Worm (Caenorhabditis elegans): ENCODE measurements around the gene C47G2.4.

C47G2.4 gene

DNA sequence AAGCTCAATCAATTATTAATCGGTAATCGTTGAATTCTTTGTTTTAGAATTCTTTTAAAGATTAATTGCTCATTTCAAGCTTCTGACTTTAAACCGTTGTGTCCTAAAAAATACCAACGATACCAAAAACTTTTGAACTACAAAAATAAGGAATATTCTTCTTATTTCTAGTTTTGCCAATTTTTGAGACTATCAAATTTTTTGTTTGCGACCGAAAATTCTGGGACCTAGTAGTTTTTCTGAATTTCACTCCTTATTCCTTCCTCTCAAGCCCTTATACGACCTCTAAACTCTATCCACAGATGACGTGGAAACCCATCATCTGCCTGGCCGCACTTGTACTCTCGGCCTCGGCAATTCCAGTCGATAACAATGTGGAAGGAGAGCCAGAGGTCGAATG, 24.6 kb downstream of the C47G2.4 start, which contains the start of gene cut-1:
Gene cut-1, plus strand, starts transcription at position 301 of the 400 bp plus-strand sequence.
- TF ChIP-seq hlh-1 (tag; optimal IDR thresholded peaks at IDR 0.05) (no peak), ceh-83 (GFP tag; optimal IDR thresholded peaks at IDR 0.05) (no peak), lin-13 (tag; optimal IDR thresholded peaks at IDR 0.05) (no peak), pha-4 (tag; optimal IDR thresholded peaks at IDR 0.05) (no peak), unc-62 (GFP tag; optimal IDR thresholded peaks at IDR 0.05) (no peak), ham-2 (GFP tag; optimal IDR thresholded peaks at IDR 0.05) (no peak), ztf-11 (tag; optimal IDR thresholded peaks at IDR 0.05) (no peak), ces-1 (GFP tag; optimal IDR thresholded peaks at IDR 0.05) (no peak), sptf-1 (tag; optimal IDR thresholded peaks at IDR 0.05) (no peak), mls-2 (tag; optimal IDR thresholded peaks at IDR 0.05) (no peak)

DNA sequence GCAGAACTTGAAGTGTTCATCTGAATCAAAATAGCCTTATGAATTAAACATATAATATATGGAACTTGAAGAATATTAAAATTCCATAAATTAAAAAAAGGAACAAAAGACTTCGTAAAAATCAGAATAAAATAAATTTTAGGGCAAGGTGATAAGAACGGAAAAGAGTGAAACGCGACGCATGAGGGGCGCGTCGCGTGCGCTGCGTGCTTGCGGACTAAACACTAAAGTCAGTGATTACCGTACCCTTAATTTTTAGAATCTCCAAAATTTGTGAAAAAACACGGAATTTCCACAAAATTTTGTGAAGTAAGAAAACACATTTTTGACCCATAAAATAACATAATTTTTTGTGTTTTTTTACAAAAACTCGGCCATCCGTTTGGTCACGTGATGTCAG, 32.2 kb downstream of the C47G2.4 start, which contains the start of gene T05B9.1:
Gene T05B9.1, minus strand, starts transcription at position 20 of the 400 bp plus-strand sequence.
- TF ChIP-seq unc-120 (tag; optimal IDR thresholded peaks at IDR 0.05; ENCODE audit: poor library complexity, severe bottlenecking) (no peak), elt-3 (tag; optimal IDR thresholded peaks at IDR 0.05) (no peak), ztf-11 (tag; optimal IDR thresholded peaks at IDR 0.05) (no peak), tbx-8 (GFP tag; optimal IDR thresholded peaks at IDR 0.05) (no peak), ces-1 (GFP tag; optimal IDR thresholded peaks at IDR 0.05) (no peak), ceh-39 (tag; optimal IDR thresholded peaks at IDR 0.05) (no peak), nhr-2 (tag; optimal IDR thresholded peaks at IDR 0.05) (no peak), pha-4 (tag; optimal IDR thresholded peaks at IDR 0.05) (no peak), sptf-1 (tag; optimal IDR thresholded peaks at IDR 0.05) (no peak), elt-1 (tag; optimal IDR thresholded peaks at IDR 0.05; ENCODE audit: borderline replicate concordance, insufficient read depth) (no peak), hlh-1 (tag; optimal IDR thresholded peaks at IDR 0.05) (no peak), bed-3 (GFP tag; optimal IDR thresholded peaks at IDR 0.05) (no peak), lsy-2 (tag; optimal IDR thresholded peaks at IDR 0.05) (no peak), lin-32 (GFP tag; optimal IDR thresholded peaks at IDR 0.05) (no peak), nhr-76 (tag; optimal IDR thresholded peaks at IDR 0.05) (no peak), ham-2 (GFP tag; optimal IDR thresholded peaks at IDR 0.05) (no peak), mab-5 (tag; optimal IDR thresholded peaks at IDR 0.05) (no peak), ceh-83 (GFP tag; optimal IDR thresholded peaks at IDR 0.05) (no peak), mep-1 (tag; optimal IDR thresholded peaks at IDR 0.05) (no peak), lin-13 (tag; optimal IDR thresholded peaks at IDR 0.05) (no peak)

- TF ChIP-seq nhr-237 (tag; optimal IDR thresholded peaks at IDR 0.05) (no peak), blmp-1 (tag; optimal IDR thresholded peaks at IDR 0.05) (no peak), mab-5 (tag; optimal IDR thresholded peaks at IDR 0.05) (no peak), snpc-4 (tag; optimal IDR thresholded peaks at IDR 0.05) (no peak), sem-2 (GFP tag; optimal IDR thresholded peaks at IDR 0.05) (no peak), nhr-76 (tag; optimal IDR thresholded peaks at IDR 0.05) (no peak), ztf-11 (tag; optimal IDR thresholded peaks at IDR 0.05) (no peak), elt-3 (tag; optimal IDR thresholded peaks at IDR 0.05) (no peak), ceh-83 (GFP tag; optimal IDR thresholded peaks at IDR 0.05) (no peak), zip-8 (tag; optimal IDR thresholded peaks at IDR 0.05) (no peak), ces-1 (GFP tag; optimal IDR thresholded peaks at IDR 0.05) (no peak), mep-1 (tag; optimal IDR thresholded peaks at IDR 0.05) (no peak), nhr-28 (tag; optimal IDR thresholded peaks at IDR 0.05) (no peak), lin-13 (tag; optimal IDR thresholded peaks at IDR 0.05) (no peak), mls-2 (tag; optimal IDR thresholded peaks at IDR 0.05) (no peak), cnd-1 (tag; optimal IDR thresholded peaks at IDR 0.05) (no peak), hlh-1 (tag; optimal IDR thresholded peaks at IDR 0.05) (no peak), ceh-39 (tag; optimal IDR thresholded peaks at IDR 0.05) (no peak)
Observed at ce11 chrII:11259766-11260165, 33.6 kb downstream of the C47G2.4 start.

ce11 chrII:11255536-11255935, 37.9 kb downstream of the C47G2.4 start, which contains the start of gene T05B9.2:
TSS of gene T05B9.2 (plus strand) at chrII:11255836.
- TF ChIP-seq lin-32 (GFP tag; optimal IDR thresholded peaks at IDR 0.05): no peak
- no peak for TF ChIP-seq M03D4.4 (tag; optimal IDR thresholded peaks at IDR 0.05)
- TF ChIP-seq tbx-8 (GFP tag; optimal IDR thresholded peaks at IDR 0.05): no peak
- TF ChIP-seq ces-1 (GFP tag; optimal IDR thresholded peaks at IDR 0.05): no peak
- TF ChIP-seq blmp-1 (tag; optimal IDR thresholded peaks at IDR 0.05): no peak
- no peak for TF ChIP-seq sptf-1 (tag; optimal IDR thresholded peaks at IDR 0.05)
- TF ChIP-seq nhr-28 (tag; optimal IDR thresholded peaks at IDR 0.05): no peak
- TF ChIP-seq elt-1 (tag; optimal IDR thresholded peaks at IDR 0.05; ENCODE audit: borderline replicate concordance, insufficient read depth): no peak
- TF ChIP-seq mls-2 (tag; optimal IDR thresholded peaks at IDR 0.05): no peak
- no peak for TF ChIP-seq mab-5 (tag; optimal IDR thresholded peaks at IDR 0.05)

- TF ChIP-seq blmp-1 (tag; optimal IDR thresholded peaks at IDR 0.05) (no peak), drap-1 (GFP tag; optimal IDR thresholded peaks at IDR 0.05) (no peak), ces-1 (GFP tag; optimal IDR thresholded peaks at IDR 0.05) (no peak), mls-2 (tag; optimal IDR thresholded peaks at IDR 0.05) (no peak), elt-3 (tag; optimal IDR thresholded peaks at IDR 0.05) (no peak), mep-1 (tag; optimal IDR thresholded peaks at IDR 0.05) (no peak), nhr-28 (tag; optimal IDR thresholded peaks at IDR 0.05) (no peak), lsy-2 (tag; optimal IDR thresholded peaks at IDR 0.05) (no peak), bed-3 (GFP tag; optimal IDR thresholded peaks at IDR 0.05) (no peak), M03D4.4 (tag; optimal IDR thresholded peaks at IDR 0.05) (no peak), hlh-1 (tag; optimal IDR thresholded peaks at IDR 0.05) (no peak), cnd-1 (tag; optimal IDR thresholded peaks at IDR 0.05) (no peak), lin-32 (GFP tag; optimal IDR thresholded peaks at IDR 0.05) (no peak), nhr-237 (tag; optimal IDR thresholded peaks at IDR 0.05) (no peak), ztf-11 (tag; optimal IDR thresholded peaks at IDR 0.05) (no peak)
Observed at ce11 chrII:11247414-11247813, 46.0 kb downstream of the C47G2.4 start, which contains the start of gene T06D8.10. TSS of gene T06D8.10 (minus strand) at chrII:11247514.

All from whole organism, mixed stage, embryonic.